Worm (Caenorhabditis elegans) whole organism, early embryonic: ENCODE data around the gene VF13D12L.3.

Experiments
- ceh-13 ChIP-seq: fragments of 200-800 bp; sonication (Bioruptor generic); optimal IDR thresholded peaks from 2 replicates; lab custom pipeline; 2018; ENCODE audit warnings: mild to moderate bottlenecking, missing genetic modification characterization, missing compliant biosample characterization
- tra-4 ChIP-seq: sonication (generic microtip); optimal IDR thresholded peaks from 2 replicates; lab custom pipeline; 2017; ENCODE audit warnings: missing genetic modification characterization, missing compliant biosample characterization

DNA sequence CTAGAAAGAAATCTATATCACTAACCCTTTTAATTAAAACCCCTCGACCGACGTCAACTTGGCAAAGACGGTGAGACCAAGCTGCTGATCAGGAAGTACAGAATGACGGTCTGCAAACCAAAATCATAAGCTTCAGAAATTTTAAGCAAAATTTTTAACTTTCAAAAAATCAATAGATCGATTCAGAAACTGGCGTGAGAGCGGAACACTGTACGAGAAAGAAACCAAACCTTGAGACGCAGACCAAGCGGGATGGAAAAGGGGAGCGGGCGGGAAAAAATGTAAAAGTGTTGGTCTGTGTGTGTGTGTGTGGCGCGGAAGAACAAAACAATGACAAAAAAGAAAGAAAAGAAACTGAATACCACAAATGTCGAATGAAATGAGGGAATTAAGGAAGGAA is 42.7 kb downstream of the VF13D12L.3 start, which contains the start of the genes F44E5.17 and gpb-1:
- no peak for TF ChIP-seq ceh-13
- no peak for TF ChIP-seq tra-4 (tag; lab: Kevin White, UChicago)
